Worm (Caenorhabditis elegans) whole organism, mixed stage, embryonic: ENCODE results near the gene K12H4.5.

Experiments
- M03D4.4 ChIP-seq: sonication (generic microtip); optimal IDR thresholded peaks from 2 replicates; lab custom pipeline; 2017; ENCODE audit warnings: mild to moderate bottlenecking, missing genetic modification characterization, missing compliant biosample characterization
- bed-3 ChIP-seq: fragments of 200-800 bp; sonication (Bioruptor generic); optimal IDR thresholded peaks from 3 replicates; lab custom pipeline; 2018; ENCODE audit warnings: mild to moderate bottlenecking, missing genetic modification characterization, moderate library complexity, missing compliant biosample characterization
- blmp-1 ChIP-seq: fragments of 150-350 bp; optimal IDR thresholded peaks from 2 replicates; lab custom pipeline; 2014; ENCODE audit warnings: missing biosample characterization, missing genetic modification characterization
- ceh-39 ChIP-seq: fragments of 150-350 bp; optimal IDR thresholded peaks from 2 replicates; lab custom pipeline; 2014; ENCODE audit warnings: missing biosample characterization, missing genetic modification characterization
- ceh-43 ChIP-seq: fragments of 200-800 bp; sonication (Bioruptor generic); optimal IDR thresholded peaks from 2 replicates; lab custom pipeline; 2018; ENCODE audit warnings: mild to moderate bottlenecking, missing genetic modification characterization, moderate library complexity, missing compliant biosample characterization
- ceh-83 ChIP-seq: fragments of 200-800 bp; sonication (Bioruptor generic); optimal IDR thresholded peaks from 2 replicates; lab custom pipeline; 2018; ENCODE audit warnings: mild to moderate bottlenecking, missing genetic modification characterization, missing compliant biosample characterization
- ces-1 ChIP-seq: fragments of 150-350 bp; optimal IDR thresholded peaks from 2 replicates; lab custom pipeline; 2014; ENCODE audit warnings: missing biosample characterization, missing genetic modification reagents, missing genetic modification characterization
- cnd-1 ChIP-seq: fragments of 200-800 bp; sonication (Bioruptor generic); optimal IDR thresholded peaks from 2 replicates; lab custom pipeline; 2018; ENCODE audit warnings: mild to moderate bottlenecking, missing genetic modification characterization, missing compliant biosample characterization
- drap-1 ChIP-seq: fragments of 200-800 bp; sonication (Bioruptor generic); optimal IDR thresholded peaks from 3 replicates; lab custom pipeline; 2018; ENCODE audit warnings: mild to moderate bottlenecking, missing genetic modification characterization, missing compliant biosample characterization
- elt-1 ChIP-seq: sonication (generic microtip); optimal IDR thresholded peaks from 2 replicates; lab custom pipeline; 2017; ENCODE audit warnings: missing genetic modification characterization, mild to moderate bottlenecking, missing compliant biosample characterization, antibody characterized with exemption, moderate library complexity, borderline replicate concordance; ENCODE audit not compliant: insufficient read depth
- elt-3 ChIP-seq: fragments of 150-350 bp; optimal IDR thresholded peaks from 2 replicates; lab custom pipeline; 2014; ENCODE audit warnings: missing biosample characterization, missing genetic modification characterization
- flh-1 ChIP-seq: fragments of 200-800 bp; sonication (Bioruptor generic); optimal IDR thresholded peaks from 2 replicates; lab custom pipeline; 2018; ENCODE audit warnings: mild to moderate bottlenecking, missing genetic modification characterization, moderate library complexity, missing compliant biosample characterization
- ham-2 ChIP-seq: fragments of 200-800 bp; sonication (Bioruptor generic); optimal IDR thresholded peaks from 2 replicates; lab custom pipeline; 2018; ENCODE audit warnings: mild to moderate bottlenecking, missing genetic modification characterization, missing compliant biosample characterization
- hlh-1 ChIP-seq: fragments of 150-350 bp; optimal IDR thresholded peaks from 2 replicates; lab custom pipeline; 2014; ENCODE audit warnings: missing biosample characterization, missing genetic modification reagents, missing genetic modification characterization
- lin-13 ChIP-seq: fragments of 150-350 bp; optimal IDR thresholded peaks from 2 replicates; lab custom pipeline; 2014; ENCODE audit warnings: missing biosample characterization, missing genetic modification characterization
- lin-32 ChIP-seq: fragments of 200-800 bp; sonication (Bioruptor generic); optimal IDR thresholded peaks from 2 replicates; lab custom pipeline; 2018; ENCODE audit warnings: mild to moderate bottlenecking, missing genetic modification characterization, missing compliant biosample characterization
- lsy-2 ChIP-seq: fragments of 150-350 bp; optimal IDR thresholded peaks from 2 replicates; lab custom pipeline; 2014; ENCODE audit warnings: missing biosample characterization, missing genetic modification characterization
- mab-5 ChIP-seq: fragments of 150-350 bp; optimal IDR thresholded peaks from 2 replicates; lab custom pipeline; 2014; ENCODE audit warnings: missing biosample characterization, missing genetic modification characterization
- mep-1 ChIP-seq: fragments of 150-350 bp; optimal IDR thresholded peaks from 2 replicates; lab custom pipeline; 2017; ENCODE audit warnings: missing biosample characterization, missing genetic modification reagents, missing genetic modification characterization, inconsistent platforms
- mls-2 ChIP-seq: sonication (generic microtip); optimal IDR thresholded peaks from 2 replicates; lab custom pipeline; 2016; ENCODE audit warnings: mild to moderate bottlenecking, missing genetic modification characterization, moderate library complexity, missing compliant biosample characterization
- nhr-12 ChIP-seq: fragments of 150-350 bp; optimal IDR thresholded peaks from 2 replicates; lab custom pipeline; 2014; ENCODE audit warnings: missing biosample characterization, missing genetic modification characterization
- nhr-2 ChIP-seq: fragments of 150-350 bp; optimal IDR thresholded peaks from 2 replicates; lab custom pipeline; 2014; ENCODE audit warnings: missing biosample characterization, missing genetic modification characterization
- nhr-237 ChIP-seq: fragments of 150-350 bp; optimal IDR thresholded peaks from 2 replicates; lab custom pipeline; 2014; ENCODE audit warnings: missing biosample characterization, missing genetic modification characterization
- nhr-28 ChIP-seq: fragments of 150-350 bp; optimal IDR thresholded peaks from 2 replicates; lab custom pipeline; 2014; ENCODE audit warnings: missing biosample characterization, missing genetic modification characterization
- nhr-76 ChIP-seq: sonication (generic microtip); optimal IDR thresholded peaks from 2 replicates; lab custom pipeline; 2017; ENCODE audit warnings: missing biosample characterization, missing genetic modification characterization
- pha-4 ChIP-seq: fragments of 150-350 bp; optimal IDR thresholded peaks from 2 replicates; lab custom pipeline; 2018; ENCODE audit warnings: missing biosample characterization, missing genetic modification reagents, missing genetic modification characterization
- sem-2 ChIP-seq: fragments of 200-800 bp; sonication (Bioruptor generic); optimal IDR thresholded peaks from 2 replicates; lab custom pipeline; 2018; ENCODE audit warnings: mild to moderate bottlenecking, missing genetic modification characterization, missing compliant biosample characterization
- snpc-4 ChIP-seq: fragments of 150-350 bp; optimal IDR thresholded peaks from 2 replicates; lab custom pipeline; 2014; ENCODE audit warnings: missing biosample characterization, missing genetic modification characterization
- sptf-1 ChIP-seq: sonication (generic microtip); optimal IDR thresholded peaks from 2 replicates; lab custom pipeline; 2017; ENCODE audit warnings: mild to moderate bottlenecking, missing genetic modification characterization, moderate library complexity, missing compliant biosample characterization
- tbx-8 ChIP-seq: fragments of 200-800 bp; sonication (Bioruptor generic); optimal IDR thresholded peaks from 2 replicates; lab custom pipeline; 2018; ENCODE audit warnings: mild to moderate bottlenecking, missing genetic modification characterization, moderate library complexity, missing compliant biosample characterization
- unc-120 ChIP-seq: sonication (generic microtip); optimal IDR thresholded peaks from 2 replicates; lab custom pipeline; 2017; ENCODE audit warnings: missing genetic modification characterization, missing compliant biosample characterization; ENCODE audit not compliant: poor library complexity, severe bottlenecking
- unc-39 ChIP-seq: fragments of 150-350 bp; optimal IDR thresholded peaks from 2 replicates; lab custom pipeline; 2014; ENCODE audit warnings: missing biosample characterization, missing genetic modification characterization
- unc-62 ChIP-seq: fragments of 150-350 bp; optimal IDR thresholded peaks from 2 replicates; lab custom pipeline; 2014; ENCODE audit warnings: missing biosample characterization, missing genetic modification reagents, missing genetic modification characterization
- zip-8 ChIP-seq: fragments of 150-350 bp; optimal IDR thresholded peaks from 2 replicates; lab custom pipeline; 2014; ENCODE audit warnings: missing biosample characterization, missing genetic modification characterization
- ztf-11 ChIP-seq: fragments of 150-350 bp; optimal IDR thresholded peaks from 2 replicates; lab custom pipeline; 2014; ENCODE audit warnings: missing biosample characterization, missing genetic modification characterization

K12H4.5 gene

ce11 chrIII:8036497-8036896 lies 7.8 kb upstream of the K12H4.5 start:
- TF ChIP-seq bed-3 (GFP tag; lab: Kevin White, UChicago) (no peak), ham-2 (no peak), pha-4 (tag; lab: Kevin White, UChicago) (no peak), nhr-2 (no peak), ceh-43 (GFP tag; lab: Kevin White, UChicago) (no peak), ztf-11 (tag; lab: Kevin White, UChicago) (no peak), lin-32 (GFP tag; lab: Kevin White, UChicago) (no peak), zip-8 (tag; lab: Kevin White, UChicago) (no peak), nhr-76 (no peak), ces-1 (GFP tag; lab: Kevin White, UChicago) (no peak), unc-39 (no peak), sem-2 (no peak), nhr-12 (tag; lab: Kevin White, UChicago) (no peak), tbx-8 (GFP tag; lab: Kevin White, UChicago) (no peak), elt-3 (no peak), mab-5 (tag; lab: Kevin White, UChicago) (no peak), nhr-28 (no peak)
- TF ChIP-seq, all 35 proteins: peak for 0

- no peak for TF ChIP-seq mab-5 (tag; lab: Kevin White, UChicago)
- TF ChIP-seq sem-2 = no peak
- no peak for TF ChIP-seq lsy-2
- TF ChIP-seq elt-3 = no peak
- no peak for TF ChIP-seq bed-3 (GFP tag; lab: Kevin White, UChicago)
- TF ChIP-seq ceh-39 (tag; lab: Kevin White, UChicago) = no peak
- no peak for TF ChIP-seq snpc-4 (tag; lab: Kevin White, UChicago)
- no peak for TF ChIP-seq unc-120 (tag; lab: Kevin White, UChicago)
- TF ChIP-seq cnd-1 (tag; lab: Kevin White, UChicago) = no peak
- no peak for TF ChIP-seq nhr-12 (tag; lab: Kevin White, UChicago)
- no peak for TF ChIP-seq elt-1 (tag; lab: Kevin White, UChicago)
- TF ChIP-seq ces-1 (GFP tag; lab: Kevin White, UChicago) = no peak
- TF ChIP-seq ztf-11 (tag; lab: Kevin White, UChicago) = no peak
- no peak for TF ChIP-seq ceh-43 (GFP tag; lab: Kevin White, UChicago)
- no peak for TF ChIP-seq hlh-1 (tag; lab: Kevin White, UChicago)
- no peak for TF ChIP-seq blmp-1
- no peak for TF ChIP-seq lin-13
- TF ChIP-seq unc-39 = no peak
- no peak for TF ChIP-seq drap-1 (GFP tag; lab: Kevin White, UChicago)
Observed at ce11 chrIII:8037941-8038340, 6.3 kb upstream of the K12H4.5 start, which contains the start of gene dpf-6. dpf-6 (plus strand) TSS chrIII:8038241.

- no peak for TF ChIP-seq unc-120 (tag; lab: Kevin White, UChicago)
- no peak for TF ChIP-seq lsy-2
- TF ChIP-seq tbx-8 (GFP tag; lab: Kevin White, UChicago) = no peak
- no peak for TF ChIP-seq sptf-1 (tag; lab: Kevin White, UChicago)
- no peak for TF ChIP-seq elt-1 (tag; lab: Kevin White, UChicago)
- no peak for TF ChIP-seq nhr-2
- no peak for TF ChIP-seq blmp-1
- TF ChIP-seq nhr-76 = no peak
- TF ChIP-seq elt-3 = no peak
- no peak for TF ChIP-seq nhr-237
Observed at ce11 chrIII:8042775-8043174, 1.5 kb upstream of the K12H4.5 start, which contains the start of gene K12H4.6. K12H4.6 (minus strand) TSS chrIII:8042875.

- TF ChIP-seq mep-1 (tag; lab: Kevin White, UChicago) = peak; percentile 100
- peak; percentile 94 for TF ChIP-seq ztf-11 (tag; lab: Kevin White, UChicago)
- TF ChIP-seq mab-5 (tag; lab: Kevin White, UChicago) = peak; percentile 68
- peak; percentile 97 for TF ChIP-seq sem-2
- TF ChIP-seq pha-4 (tag; lab: Kevin White, UChicago) = peak; percentile 98
- TF ChIP-seq sptf-1 (tag; lab: Kevin White, UChicago) = peak; percentile 100
- peak; percentile 100 for TF ChIP-seq drap-1 (GFP tag; lab: Kevin White, UChicago)
- peak; percentile 96 for TF ChIP-seq flh-1
- TF ChIP-seq unc-62 (GFP tag; lab: Kevin White, UChicago) = peak; percentile 94
- TF ChIP-seq nhr-237 = peak; percentile 99
- TF ChIP-seq unc-39 = peak; percentile 67
- peak; percentile 88 for TF ChIP-seq hlh-1 (tag; lab: Kevin White, UChicago)
- TF ChIP-seq mls-2 (tag; lab: Kevin White, UChicago) = peak; percentile 100
- no peak for TF ChIP-seq zip-8 (tag; lab: Kevin White, UChicago)
- peak; percentile 99 for TF ChIP-seq tbx-8 (GFP tag; lab: Kevin White, UChicago)
- peak; percentile 22 for TF ChIP-seq nhr-2
- peak; percentile 99 for TF ChIP-seq lin-13
- peak; percentile 56 for TF ChIP-seq elt-1 (tag; lab: Kevin White, UChicago)
- peak; percentile 99 for TF ChIP-seq cnd-1 (tag; lab: Kevin White, UChicago)
- TF ChIP-seq lsy-2 = peak; percentile 93
- TF ChIP-seq nhr-76 = no peak
- TF ChIP-seq unc-120 (tag; lab: Kevin White, UChicago) = peak; percentile 99
- TF ChIP-seq M03D4.4 = peak; percentile 99
- TF ChIP-seq ces-1 (GFP tag; lab: Kevin White, UChicago) = peak; percentile 90
- TF ChIP-seq blmp-1 = peak; percentile 67
- TF ChIP-seq nhr-28 = peak; percentile 94
- peak; percentile 87 for TF ChIP-seq elt-3
- no peak for TF ChIP-seq snpc-4 (tag; lab: Kevin White, UChicago)
- TF ChIP-seq ceh-39 (tag; lab: Kevin White, UChicago) = peak; percentile 90
- TF ChIP-seq bed-3 (GFP tag; lab: Kevin White, UChicago) = peak; percentile 98
- peak; percentile 98 for TF ChIP-seq ham-2
- peak; percentile 55 for TF ChIP-seq nhr-12 (tag; lab: Kevin White, UChicago)
- peak; percentile 99 for TF ChIP-seq ceh-83 (GFP tag; lab: Kevin White, UChicago)
- TF ChIP-seq ceh-43 (GFP tag; lab: Kevin White, UChicago) = peak; percentile 98
- peak; percentile 100 for TF ChIP-seq lin-32 (GFP tag; lab: Kevin White, UChicago)
Observed at ce11 chrIII:8043784-8044183, 503 bp upstream of the K12H4.5 start.
